Worm (Caenorhabditis elegans): Measurements from ENCODE around the gene F18H3.1.

The F18H3.1 gene

ce11 chrX:13541335-13541734 is 21.9 kb downstream of the F18H3.1 start:
- TF ChIP-seq pqm-1 (tag; optimal IDR thresholded peaks at IDR 0.05), result no peak
- TF ChIP-seq dve-1 (tag; optimal IDR thresholded peaks at IDR 0.05), result peak; percentile 15

- no peak for TF ChIP-seq ceh-31 (tag; optimal IDR thresholded peaks at IDR 0.05)
- no peak for TF ChIP-seq ets-4 (tag; optimal IDR thresholded peaks at IDR 0.05)
- no peak for TF ChIP-seq ceh-34 (tag; optimal IDR thresholded peaks at IDR 0.05)
- TF ChIP-seq pha-4 (tag; optimal IDR thresholded peaks at IDR 0.05), result no peak
- TF ChIP-seq K09A11.1 (tag; optimal IDR thresholded peaks at IDR 0.05; ENCODE audit: insufficient read depth), result no peak
- TF ChIP-seq unc-3 (GFP tag; conservative IDR thresholded peaks at IDR 0.05), result no peak
- no peak for TF ChIP-seq unc-3 (tag; optimal IDR thresholded peaks at IDR 0.05)
- no peak for TF ChIP-seq T23F11.4 (GFP tag; optimal IDR thresholded peaks at IDR 0.05)
- no peak for TF ChIP-seq pha-2 (tag; optimal IDR thresholded peaks at IDR 0.05)
- no peak for TF ChIP-seq npax-4 (tag; optimal IDR thresholded peaks at IDR 0.05)
- no peak for TF ChIP-seq tbx-2 (tag; optimal IDR thresholded peaks at IDR 0.05)
- TF ChIP-seq odd-2 (tag; optimal IDR thresholded peaks at IDR 0.05), result no peak
- TF ChIP-seq fkh-10 (GFP tag; optimal IDR thresholded peaks at IDR 0.05), result no peak
- TF ChIP-seq pat-9 (tag; optimal IDR thresholded peaks at IDR 0.05), result no peak
- no peak for TF ChIP-seq ttx-3 (tag; optimal IDR thresholded peaks at IDR 0.05)
- TF ChIP-seq pros-1 (tag; optimal IDR thresholded peaks at IDR 0.05), result no peak
These were observed 22.8 kb downstream of the F18H3.1 start, which contains the start of gene cah-4 for ce11 chrX:13542236-13542635. Gene cah-4 (plus strand): TSS chrX:13542574.

ce11 chrX:13542757-13543156 is 23.3 kb downstream of the F18H3.1 start:
- TF ChIP-seq C38D4.7 (GFP tag; optimal IDR thresholded peaks at IDR 0.05) (no peak), dmd-4 (tag; optimal IDR thresholded peaks at IDR 0.05; ENCODE audit: borderline replicate concordance) (no peak), unc-55 (GFP tag; optimal IDR thresholded peaks at IDR 0.05) (peak; percentile 5), sox-4 (tag; optimal IDR thresholded peaks at IDR 0.05) (no peak), ceh-30 (tag; optimal IDR thresholded peaks at IDR 0.05) (no peak), K09A11.1 (tag; optimal IDR thresholded peaks at IDR 0.05; ENCODE audit: insufficient read depth) (no peak)

ce11 chrX:13543350-13543749 is 23.9 kb downstream of the F18H3.1 start:
- no peak for TF ChIP-seq unc-86 (tag; optimal IDR thresholded peaks at IDR 0.05)
- TF ChIP-seq ceh-9 (tag; optimal IDR thresholded peaks at IDR 0.05), result no peak
- no peak for TF ChIP-seq syd-9 (tag; optimal IDR thresholded peaks at IDR 0.05)
- no peak for TF ChIP-seq ceh-22 (tag; optimal IDR thresholded peaks at IDR 0.05)

ce11 chrX:13544544-13545021 is 25.1 kb downstream of the F18H3.1 start:
- TF ChIP-seq unc-3 (GFP tag; conservative IDR thresholded peaks at IDR 0.05), result no peak
- no peak for TF ChIP-seq unc-3 (tag; optimal IDR thresholded peaks at IDR 0.05)
- TF ChIP-seq pha-2 (tag; optimal IDR thresholded peaks at IDR 0.05), result no peak
- TF ChIP-seq ceh-14 (tag; optimal IDR thresholded peaks at IDR 0.05), result no peak
- no peak for TF ChIP-seq odd-2 (tag; optimal IDR thresholded peaks at IDR 0.05)
- TF ChIP-seq gmeb-2 (tag; optimal IDR thresholded peaks at IDR 0.05), result no peak
- TF ChIP-seq ttx-3 (tag; optimal IDR thresholded peaks at IDR 0.05), result no peak
- no peak for TF ChIP-seq ceh-2 (tag; optimal IDR thresholded peaks at IDR 0.05)
- TF ChIP-seq tbx-7 (tag; optimal IDR thresholded peaks at IDR 0.05), result no peak
- TF ChIP-seq ets-4 (tag; optimal IDR thresholded peaks at IDR 0.05), result no peak
- TF ChIP-seq pqm-1 (tag; optimal IDR thresholded peaks at IDR 0.05), result no peak
- TF ChIP-seq nhr-232 (tag; optimal IDR thresholded peaks at IDR 0.05), result no peak
- TF ChIP-seq dmd-4 (tag; optimal IDR thresholded peaks at IDR 0.05; ENCODE audit: borderline replicate concordance), result no peak
- no peak for TF ChIP-seq hlh-13 (GFP tag; optimal IDR thresholded peaks at IDR 0.05)
- TF ChIP-seq mec-3 (tag; optimal IDR thresholded peaks at IDR 0.05; ENCODE audit: borderline replicate concordance), result no peak
- no peak for TF ChIP-seq eyg-1 (tag; optimal IDR thresholded peaks at IDR 0.05)
- TF ChIP-seq sox-4 (tag; optimal IDR thresholded peaks at IDR 0.05), result no peak
- TF ChIP-seq pax-1 (tag; optimal IDR thresholded peaks at IDR 0.05), result no peak

All from whole organism, late embryonic.